Fruit fly (Drosophila melanogaster): ENCODE measurements around the gene CG9609.
A peak's percentile ranks its signal among the peaks of the same experiment; 100 is the strongest.

The CG9609 gene

dm6 chrX:16782175-16782916, 4.5 kb downstream of the CG9609 start (continued):
- no peak for TF ChIP-seq psq (GFP tag; optimal IDR thresholded peaks at IDR 0.05)
- TF ChIP-seq Hmr (GFP tag; optimal IDR thresholded peaks at IDR 0.05) = peak; percentile 50
- TF ChIP-seq fd102C (GFP tag; optimal IDR thresholded peaks at IDR 0.05) = no peak
- TF ChIP-seq CG3281 (GFP tag; optimal IDR thresholded peaks at IDR 0.05) = peak; percentile 44
- no peak for TF ChIP-seq rib (GFP tag; IDR thresholded peaks at IDR 0.05)
- peak; percentile 53 for TF ChIP-seq CG4424 (GFP tag; optimal IDR thresholded peaks at IDR 0.05)
- TF ChIP-seq CG30403 (GFP tag; optimal IDR thresholded peaks at IDR 0.05) = peak; percentile 62
- TF ChIP-seq knrl (GFP tag; IDR thresholded peaks at IDR 0.05; ENCODE audit: partially characterized antibody) = no peak
- no peak for TF ChIP-seq Lpt (GFP tag; optimal IDR thresholded peaks at IDR 0.05)
- TF ChIP-seq klu (GFP tag; IDR thresholded peaks at IDR 0.05) = no peak
- peak; percentile 18 for TF ChIP-seq CG14965 (GFP tag; optimal IDR thresholded peaks at IDR 0.05; ENCODE audit: borderline replicate concordance)
- TF ChIP-seq CG9932 (GFP tag; IDR thresholded peaks at IDR 0.05) = peak; percentile 58
- TF ChIP-seq tin (GFP tag; optimal IDR thresholded peaks at IDR 0.05) = peak; percentile 53
- peak; percentile 60; the same call in 1 of the 3 replicates for TF ChIP-seq Optix (GFP tag; IDR thresholded peaks at IDR 0.05)
- TF ChIP-seq CG18476 (GFP tag; optimal IDR thresholded peaks at IDR 0.05) = peak; percentile 34
- TF ChIP-seq Max (GFP tag; optimal IDR thresholded peaks at IDR 0.05) = peak; percentile 17
- no peak for TF ChIP-seq ttk (GFP tag; IDR thresholded peaks at IDR 0.05)
- TF ChIP-seq Sox102F (GFP tag; optimal IDR thresholded peaks at IDR 0.05) = peak; percentile 69
- TF ChIP-seq dpn (GFP tag; optimal IDR thresholded peaks at IDR 0.05) = peak; percentile 47 to 59
- no peak for TF ChIP-seq CG17186 (GFP tag; optimal IDR thresholded peaks at IDR 0.05)
- peak; percentile 1 for TF ChIP-seq CG6854 (GFP tag; optimal IDR thresholded peaks at IDR 0.05)
- peak; percentile 71 for TF ChIP-seq Rfx (GFP tag; IDR thresholded peaks at IDR 0.05)
- no peak for TF ChIP-seq CG15073 (GFP tag; optimal IDR thresholded peaks at IDR 0.05)
- TF ChIP-seq CG4854 (GFP tag; optimal IDR thresholded peaks at IDR 0.05) = peak; percentile 26
- 0 out of 3 replicates have a peak, but pooled peaks have one; percentile 19 for TF ChIP-seq CG11560 (tag; IDR thresholded peaks at IDR 0.05)
- no peak for TF ChIP-seq Elba2 (GFP tag; optimal IDR thresholded peaks at IDR 0.05)
- no peak for TF ChIP-seq CG17612 (GFP tag; IDR thresholded peaks at IDR 0.05)
- no peak for TF ChIP-seq Dll (GFP tag; IDR thresholded peaks at IDR 0.05; ENCODE audit: partially characterized antibody)
- peak; percentile 54 for TF ChIP-seq nmo (GFP tag; optimal IDR thresholded peaks at IDR 0.05)
- peak; percentile 67 for TF ChIP-seq Drgx (GFP tag; IDR thresholded peaks at IDR 0.05)
- TF ChIP-seq Dad (GFP tag; optimal IDR thresholded peaks at IDR 0.05) = no peak
- TF ChIP-seq ftz-f1 (GFP tag; optimal IDR thresholded peaks at IDR 0.05) = no peak
- TF ChIP-seq kay (GFP tag; optimal IDR thresholded peaks at IDR 0.05) = peak; percentile 4
- TF ChIP-seq jigr1 (GFP tag; IDR thresholded peaks at IDR 0.05) = no peak
- no peak for TF ChIP-seq CG33557 (GFP tag; optimal IDR thresholded peaks at IDR 0.05)
- TF ChIP-seq CG11696 (GFP tag; IDR thresholded peaks at IDR 0.05) = peak; percentile 41; the same call in 1 of the 2 replicates
- no peak for TF ChIP-seq zen (tag; optimal IDR thresholded peaks at IDR 0.05)
- TF ChIP-seq zfh2 (GFP tag; optimal IDR thresholded peaks at IDR 0.05) = peak; percentile 46
- TF ChIP-seq HmgD (GFP tag; optimal IDR thresholded peaks at IDR 0.05) = no peak
- TF ChIP-seq E2f2 (GFP tag; IDR thresholded peaks at IDR 0.05) = peak; percentile 23; the same call in 1 of the 2 replicates
- no peak for TF ChIP-seq CG3995 (GFP tag; optimal IDR thresholded peaks at IDR 0.05)
- peak; percentile 30; the same call in 1 of the 3 replicates for TF ChIP-seq croc (GFP tag; conservative IDR thresholded peaks at IDR 0.05)
- peak; percentile 42 for TF ChIP-seq CG13424 (tag; optimal IDR thresholded peaks at IDR 0.05)
- no peak for TF ChIP-seq gsb (GFP tag; IDR thresholded peaks at IDR 0.05)
- no peak for TF ChIP-seq CG2129 (GFP tag; IDR thresholded peaks at IDR 0.05; ENCODE audit: partially characterized antibody)
- TF ChIP-seq Dfd (GFP tag; optimal IDR thresholded peaks at IDR 0.05) = no peak
- no peak for TF ChIP-seq bigmax (GFP tag; optimal IDR thresholded peaks at IDR 0.05)
- TF ChIP-seq PHDP (tag; optimal IDR thresholded peaks at IDR 0.05) = peak; percentile 52
- no peak for TF ChIP-seq CG10654 (GFP tag; optimal IDR thresholded peaks at IDR 0.05)
- TF ChIP-seq yki (optimal IDR thresholded peaks at IDR 0.05) = no peak
